Fruit fly (Drosophila melanogaster): Measurements from ENCODE around the gene Ddrgk1.

Ddrgk1 gene

dm6 chr3R:21199953-21200368 is 14.9 kb upstream of the Ddrgk1 start (continued):
- TF ChIP-seq CG14441 (GFP tag; IDR thresholded peaks at IDR 0.05) = peak; percentile 34; the same call in 1 of the 2 replicates
- no peak for TF ChIP-seq odd (GFP tag; optimal IDR thresholded peaks at IDR 0.05)
- peak; percentile 49 for TF ChIP-seq CG10209 (GFP tag; optimal IDR thresholded peaks at IDR 0.05)
- TF ChIP-seq so (GFP tag; IDR thresholded peaks at IDR 0.05) = no peak
- TF ChIP-seq CG7271 (tag; optimal IDR thresholded peaks at IDR 0.05) = no peak
- no peak for TF ChIP-seq br (optimal IDR thresholded peaks at IDR 0.05)
- peak; percentile 6; the same call in 1 of the 2 replicates for TF ChIP-seq HLH3B (GFP tag; IDR thresholded peaks at IDR 0.05)
- TF ChIP-seq E2f1 (GFP tag; IDR thresholded peaks at IDR 0.05) = no peak
- no peak for TF ChIP-seq CG7928 (GFP tag; optimal IDR thresholded peaks at IDR 0.05)
- TF ChIP-seq org-1 (GFP tag; optimal IDR thresholded peaks at IDR 0.05) = no peak
- no peak for TF ChIP-seq jing (GFP tag; optimal IDR thresholded peaks at IDR 0.05)
- TF ChIP-seq CG17328 (GFP tag; IDR thresholded peaks at IDR 0.05) = peak; percentile 39; the same call in 1 of the 2 replicates
- no peak for TF ChIP-seq CG9797 (GFP tag; optimal IDR thresholded peaks at IDR 0.05)
- TF ChIP-seq CG8478 (optimal IDR thresholded peaks at IDR 0.05) = no peak
- no peak for TF ChIP-seq CG4424 (GFP tag; optimal IDR thresholded peaks at IDR 0.05)
- TF ChIP-seq CG11560 (tag; IDR thresholded peaks at IDR 0.05) = no peak
- no peak for TF ChIP-seq Gsc (GFP tag; IDR thresholded peaks at IDR 0.05)
- TF ChIP-seq H2.0 (GFP tag; IDR thresholded peaks at IDR 0.05) = no peak
- 0 out of 2 replicates have a peak, but pooled peaks have one; percentile 28 for TF ChIP-seq ssp (GFP tag; IDR thresholded peaks at IDR 0.05)
- TF ChIP-seq Blimp-1 (GFP tag; optimal IDR thresholded peaks at IDR 0.05) = peak; percentile 6
- no peak for TF ChIP-seq CG3281 (GFP tag; optimal IDR thresholded peaks at IDR 0.05)
- no peak for TF ChIP-seq CG6791 (GFP tag; IDR thresholded peaks at IDR 0.05; ENCODE audit: partially characterized antibody)
- TF ChIP-seq CG18011 (GFP tag; optimal IDR thresholded peaks at IDR 0.05) = no peak
- TF ChIP-seq cwo (GFP tag; optimal IDR thresholded peaks at IDR 0.05) = no peak
- TF ChIP-seq CG3163 (GFP tag; optimal IDR thresholded peaks at IDR 0.05) = no peak
- TF ChIP-seq grn (GFP tag; optimal IDR thresholded peaks at IDR 0.05) = no peak
- no peak for TF ChIP-seq amos (GFP tag; IDR thresholded peaks at IDR 0.05; ENCODE audit: partially characterized antibody)
- no peak for TF ChIP-seq Fer3 (tag; optimal IDR thresholded peaks at IDR 0.05)
- no peak for TF ChIP-seq Nf-YB (GFP tag; optimal IDR thresholded peaks at IDR 0.05)
- TF ChIP-seq jumu (GFP tag; optimal IDR thresholded peaks at IDR 0.05) = no peak
- peak; percentile 36 for TF ChIP-seq CG13424 (tag; optimal IDR thresholded peaks at IDR 0.05)
- TF ChIP-seq CG16813 (GFP tag; IDR thresholded peaks at IDR 0.05; ENCODE audit: partially characterized antibody) = no peak
- TF ChIP-seq CG17912 (GFP tag; optimal IDR thresholded peaks at IDR 0.05) = peak; percentile 3
- peak; percentile 34 for TF ChIP-seq CG17385 (GFP tag; optimal IDR thresholded peaks at IDR 0.05)
- TF ChIP-seq tin (GFP tag; optimal IDR thresholded peaks at IDR 0.05) = no peak
- TF ChIP-seq eyg (GFP tag; optimal IDR thresholded peaks at IDR 0.05) = no peak
- TF ChIP-seq CG9932 (GFP tag; IDR thresholded peaks at IDR 0.05) = no peak
- TF ChIP-seq sna (GFP tag; IDR thresholded peaks at IDR 0.05; ENCODE audit: partially characterized antibody) = no peak
- peak in 1 of 2 experiments; percentile 15 for TF ChIP-seq Pdp1 (GFP tag; optimal IDR thresholded peaks at IDR 0.05)
- TF ChIP-seq BEAF-32 (GFP tag; optimal IDR thresholded peaks at IDR 0.05) = no peak
- no peak for TF ChIP-seq HHEX (GFP tag; optimal IDR thresholded peaks at IDR 0.05)
- no peak for TF ChIP-seq Lhr (GFP tag; optimal IDR thresholded peaks at IDR 0.05)
- TF ChIP-seq CG11504 (tag; optimal IDR thresholded peaks at IDR 0.05) = peak; percentile 31
- TF ChIP-seq dysf (GFP tag; IDR thresholded peaks at IDR 0.05) = 0 out of 3 replicates have a peak, but pooled peaks have one; percentile 6
- TF ChIP-seq CG3847 (GFP tag; IDR thresholded peaks at IDR 0.05) = no peak
- no peak for TF ChIP-seq sim (GFP tag; IDR thresholded peaks at IDR 0.05)
- no peak for TF ChIP-seq HLH4C (GFP tag; IDR thresholded peaks at IDR 0.05; ENCODE audit: partially characterized antibody)
- TF ChIP-seq tll (GFP tag; optimal IDR thresholded peaks at IDR 0.05) = no peak
- TF ChIP-seq CG31224 (GFP tag; IDR thresholded peaks at IDR 0.05) = no peak
- no peak for TF ChIP-seq h (optimal IDR thresholded peaks at IDR 0.05)
- TF ChIP-seq dimm (GFP tag; IDR thresholded peaks at IDR 0.05) = no peak
